Worm (Caenorhabditis elegans): ENCODE results near the gene nrps-1.
A peak's percentile ranks its signal among the peaks of the same experiment; 100 is the strongest.

nrps-1 gene

DNA sequence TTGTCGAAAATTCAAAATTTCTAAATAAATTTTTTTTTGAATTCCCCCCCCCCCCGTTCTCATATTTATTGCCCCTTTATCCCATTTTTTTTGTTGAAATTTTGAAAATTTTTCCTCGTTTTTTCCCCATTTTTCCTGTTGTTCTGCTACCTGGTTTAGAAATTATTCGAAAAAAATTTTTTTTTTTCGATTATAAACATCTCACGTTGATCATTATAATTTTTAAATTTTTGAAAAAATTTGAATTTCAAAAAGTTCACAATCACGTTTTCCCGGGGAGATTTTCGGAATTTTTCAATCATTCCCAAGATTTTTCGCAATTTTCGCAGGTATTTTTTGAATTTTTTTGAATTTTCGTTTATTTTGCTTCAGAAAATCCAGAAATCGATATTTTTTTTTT lies 54.4 kb downstream of the nrps-1 start, which contains the start of gene Y66D12A.3:
Gene Y66D12A.3, plus strand, starts transcription at position 301 of the 400 bp plus-strand sequence.
- TF ChIP-seq unc-86 (tag; optimal IDR thresholded peaks at IDR 0.05) (no peak), hlh-8 (tag; optimal IDR thresholded peaks at IDR 0.05) (no peak), ceh-2 (tag; optimal IDR thresholded peaks at IDR 0.05) (no peak), ceh-24 (tag; optimal IDR thresholded peaks at IDR 0.05) (no peak), nhr-11 (tag; optimal IDR thresholded peaks at IDR 0.05) (no peak), che-1 (tag; optimal IDR thresholded peaks at IDR 0.05) (no peak), ztf-16 (tag; optimal IDR thresholded peaks at IDR 0.05) (no peak), C08G9.2 (tag; optimal IDR thresholded peaks at IDR 0.05) (no peak), dve-1 (tag; optimal IDR thresholded peaks at IDR 0.05) (no peak)

DNA sequence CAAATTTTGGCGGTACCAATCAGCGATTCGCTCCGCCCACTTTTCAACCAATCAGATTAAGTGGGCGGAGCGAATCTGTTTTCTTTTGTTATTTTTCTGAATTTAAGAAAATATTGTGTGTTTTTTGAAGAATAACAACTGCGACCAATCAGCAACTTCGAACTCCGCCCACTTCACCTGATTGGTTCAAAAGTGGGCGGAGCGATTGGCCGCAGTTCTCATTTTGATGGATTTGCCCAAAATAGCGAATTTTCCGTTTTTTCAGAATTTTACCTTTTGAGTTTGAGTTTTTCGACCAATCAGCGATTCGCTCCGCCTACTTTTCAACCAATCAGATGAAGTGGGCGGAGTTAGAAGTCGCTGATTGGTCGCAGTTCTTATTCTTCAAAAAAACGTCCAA lies 54.8 kb downstream of the nrps-1 start:
- TF ChIP-seq nfya-1 (tag; optimal IDR thresholded peaks at IDR 0.05) (peak; percentile 63), ceh-31 (tag; optimal IDR thresholded peaks at IDR 0.05) (no peak)

DNA sequence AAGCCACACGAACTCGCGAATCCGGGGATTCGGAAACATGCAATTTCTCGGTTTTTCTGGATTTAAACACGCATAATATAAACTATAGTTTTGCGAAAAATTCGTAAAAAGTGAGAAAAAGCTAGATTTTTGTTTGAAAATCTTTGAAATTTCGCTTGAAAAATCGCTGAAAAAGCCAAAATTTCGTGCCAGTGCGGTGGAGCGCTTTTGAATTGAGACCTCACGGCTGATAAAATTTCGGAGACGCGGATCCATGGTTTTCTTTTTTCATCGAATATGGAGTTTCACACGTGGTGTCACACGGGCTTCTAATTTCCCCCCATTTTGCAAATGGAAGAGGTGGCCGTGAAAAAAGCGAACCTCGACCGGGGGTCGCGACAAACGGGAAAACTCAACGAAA lies 55.8 kb downstream of the nrps-1 start:
- TF ChIP-seq sox-4 (tag; optimal IDR thresholded peaks at IDR 0.05), result no peak
- TF ChIP-seq ceh-14 (tag; optimal IDR thresholded peaks at IDR 0.05), result no peak
- TF ChIP-seq odd-2 (tag; optimal IDR thresholded peaks at IDR 0.05), result no peak
- TF ChIP-seq C08G9.2 (tag; optimal IDR thresholded peaks at IDR 0.05), result no peak
- no peak for TF ChIP-seq ttx-3 (tag; optimal IDR thresholded peaks at IDR 0.05)
- no peak for TF ChIP-seq syd-9 (tag; optimal IDR thresholded peaks at IDR 0.05)
- TF ChIP-seq ama-1 (optimal IDR thresholded peaks at IDR 0.05), result no peak
- TF ChIP-seq pha-4 (tag; optimal IDR thresholded peaks at IDR 0.05), result no peak
- no peak for TF ChIP-seq ceh-45 (GFP tag; IDR thresholded peaks at IDR 0.05)
- no peak for TF ChIP-seq fkh-6 (tag; optimal IDR thresholded peaks at IDR 0.05)

DNA sequence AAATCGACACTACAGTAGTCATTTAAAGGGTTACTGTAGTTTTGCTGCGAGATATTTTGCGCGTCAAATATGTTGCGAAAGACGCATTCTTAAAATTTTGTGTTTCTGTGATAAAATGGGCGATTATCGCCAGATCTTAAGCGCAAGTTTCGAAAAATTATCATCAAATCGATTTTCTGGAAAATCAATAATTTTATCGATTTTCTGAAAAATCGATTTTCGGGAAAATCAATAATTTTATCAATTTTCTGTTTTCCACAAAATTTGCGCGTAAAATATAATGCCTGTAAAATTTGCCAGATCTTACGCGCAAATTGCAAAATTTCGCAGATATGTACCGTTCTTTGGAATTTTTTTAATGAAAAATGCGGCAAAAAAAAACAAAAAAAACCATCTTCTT lies 57.6 kb downstream of the nrps-1 start:
- TF ChIP-seq zip-5 (tag; optimal IDR thresholded peaks at IDR 0.05) (no peak), ceh-24 (tag; optimal IDR thresholded peaks at IDR 0.05) (no peak), tbx-2 (tag; optimal IDR thresholded peaks at IDR 0.05) (no peak), ama-1 (optimal IDR thresholded peaks at IDR 0.05) (no peak), nfya-1 (tag; optimal IDR thresholded peaks at IDR 0.05) (no peak), ceh-48 (tag; optimal IDR thresholded peaks at IDR 0.05) (peak; percentile 13), ets-4 (tag; optimal IDR thresholded peaks at IDR 0.05) (no peak)
